Worm (Caenorhabditis elegans) whole organism, mixed stage, embryonic: Measurements from ENCODE around the gene F42H10.6.

Source experiments
- M03D4.4 ChIP-seq: sonication (generic microtip); optimal IDR thresholded peaks from 2 replicates; lab custom pipeline; 2017; ENCODE audit warnings: mild to moderate bottlenecking, missing genetic modification characterization, missing compliant biosample characterization
- elt-1 ChIP-seq: sonication (generic microtip); optimal IDR thresholded peaks from 2 replicates; lab custom pipeline; 2017; ENCODE audit warnings: missing genetic modification characterization, mild to moderate bottlenecking, missing compliant biosample characterization, antibody characterized with exemption, moderate library complexity, borderline replicate concordance; ENCODE audit not compliant: insufficient read depth
- nhr-237 ChIP-seq: fragments of 150-350 bp; optimal IDR thresholded peaks from 2 replicates; lab custom pipeline; 2014; ENCODE audit warnings: missing biosample characterization, missing genetic modification characterization
- unc-39 ChIP-seq: fragments of 150-350 bp; optimal IDR thresholded peaks from 2 replicates; lab custom pipeline; 2014; ENCODE audit warnings: missing biosample characterization, missing genetic modification characterization
- unc-62 ChIP-seq: fragments of 150-350 bp; optimal IDR thresholded peaks from 2 replicates; lab custom pipeline; 2014; ENCODE audit warnings: missing biosample characterization, missing genetic modification reagents, missing genetic modification characterization

ce11 chrIII:8446534-8446933 lies 33.7 kb downstream of the F42H10.6 start, which contains the start of gene hsp-110:
- no peak for TF ChIP-seq elt-1 (tag; lab: Kevin White, UChicago)
- TF ChIP-seq nhr-237 (tag; lab: Kevin White, UChicago): no peak
- TF ChIP-seq unc-62 (GFP tag; lab: Kevin White, UChicago): no peak
- no peak for TF ChIP-seq M03D4.4 (tag; lab: Kevin White, UChicago)
- no peak for TF ChIP-seq unc-39 (tag; lab: Kevin White, UChicago)
